Worm (Caenorhabditis elegans) whole organism, L4/young adult: ENCODE measurements around the gene snfc-5.

Experiments used
- W03F9.2 ChIP-seq: fragments of 150-350 bp; optimal IDR thresholded peaks from 2 replicates; lab custom pipeline; 2014; ENCODE audit warnings: missing biosample characterization, missing genetic modification characterization
- dao-5 ChIP-seq: sonication (generic microtip); optimal IDR thresholded peaks from 2 replicates; lab custom pipeline; 2016; ENCODE audit warnings: missing genotype, missing genetic modification characterization, moderate library complexity, missing compliant biosample characterization
- him-1 ChIP-seq: sonication (generic microtip); optimal IDR thresholded peaks from 2 replicates; lab custom pipeline; 2016; ENCODE audit warnings: missing genotype, missing genetic modification reagents, missing genetic modification characterization, missing compliant biosample characterization

Gene snfc-5

DNA sequence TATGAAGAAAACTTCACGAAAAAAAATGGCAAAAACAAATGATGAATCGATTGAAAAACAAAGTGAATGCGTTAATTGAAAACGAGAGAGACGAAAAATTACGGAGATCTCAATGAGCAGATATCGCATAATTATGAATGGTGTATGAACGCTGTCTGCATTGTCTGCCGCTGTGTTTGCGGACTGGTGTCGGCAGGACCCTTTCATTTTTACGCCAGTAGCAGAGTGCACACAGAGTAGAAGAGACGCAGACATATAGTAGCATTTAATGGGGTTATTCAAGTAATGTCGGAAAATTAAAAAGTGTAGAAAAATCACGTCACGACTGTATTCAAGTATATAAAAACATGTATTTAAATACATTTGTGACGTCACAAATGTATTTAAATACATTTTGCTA lies 23.8 kb upstream of the snfc-5 start:
- no peak for TF ChIP-seq W03F9.2 (tag; lab: Kevin White, UChicago)
- TF ChIP-seq dao-5 (tag; lab: Kevin White, UChicago) = no peak
- TF ChIP-seq him-1 (tag; lab: Kevin White, UChicago) = no peak

DNA sequence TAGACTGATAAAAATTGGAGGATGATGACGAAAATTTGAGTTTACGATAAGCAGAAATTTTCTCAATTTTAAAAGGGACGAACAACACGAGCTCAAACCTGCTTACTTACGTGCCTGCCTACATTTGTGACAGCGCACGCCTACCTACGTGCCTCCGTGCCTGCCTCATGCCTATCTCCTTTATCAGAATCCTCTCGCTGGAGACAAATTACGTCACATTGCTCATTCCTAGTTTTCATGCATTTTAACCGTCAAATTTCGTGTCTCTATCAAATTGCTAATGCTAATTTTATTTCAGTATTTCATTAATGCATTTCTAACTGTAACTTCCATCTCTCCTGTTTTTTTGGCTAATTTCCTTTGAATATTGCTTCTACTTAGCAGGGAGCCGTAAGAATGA lies 23.2 kb upstream of the snfc-5 start, which contains the start of gene pals-27:
Gene pals-27 (plus strand): TSS at position 301 of the 400 bp plus-strand sequence.
- TF ChIP-seq him-1 (tag; lab: Kevin White, UChicago) (no peak), W03F9.2 (tag; lab: Kevin White, UChicago) (no peak), dao-5 (tag; lab: Kevin White, UChicago) (no peak)

DNA sequence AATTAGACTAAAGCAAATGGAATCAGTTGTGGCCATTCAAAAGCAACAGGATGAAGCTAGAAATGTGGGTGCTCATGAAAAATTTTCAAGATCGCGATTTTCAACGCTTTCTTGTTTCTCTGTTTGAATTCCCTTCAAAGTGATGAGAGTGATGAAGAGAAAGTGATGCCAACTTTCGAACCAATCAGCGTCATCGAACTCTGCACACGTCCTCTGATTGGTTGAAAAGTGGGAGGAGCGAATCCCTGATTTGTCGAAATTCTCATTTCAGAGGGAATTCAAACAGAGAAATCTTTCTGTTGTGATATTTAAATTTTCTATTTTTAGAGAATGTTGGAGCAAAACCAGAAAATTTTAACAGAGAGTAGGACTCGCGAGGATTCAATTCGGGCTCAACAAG lies 22.5 kb upstream of the snfc-5 start:
- TF ChIP-seq dao-5 (tag; lab: Kevin White, UChicago) = no peak
- TF ChIP-seq him-1 (tag; lab: Kevin White, UChicago) = no peak
- no peak for TF ChIP-seq W03F9.2 (tag; lab: Kevin White, UChicago)

DNA sequence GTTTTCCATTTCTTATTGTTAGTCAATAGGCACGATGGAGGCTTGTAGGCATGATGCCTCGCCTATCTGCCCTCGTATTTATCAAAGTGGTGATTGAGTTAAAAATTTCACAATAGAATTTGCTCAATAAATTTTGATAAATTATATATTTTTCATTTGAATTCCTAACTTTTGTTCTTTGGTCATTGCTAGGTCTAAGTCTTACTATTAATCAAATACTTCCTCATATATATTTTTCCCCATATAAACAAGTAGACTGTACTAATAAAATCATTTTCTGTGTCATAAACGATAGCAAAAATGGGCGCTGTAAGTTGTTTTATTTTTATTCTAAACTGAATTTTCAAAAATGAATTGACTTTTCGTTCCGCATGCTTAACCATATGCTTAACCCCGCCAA lies 20.1 kb upstream of the snfc-5 start, which contains the start of gene pals-28:
Gene pals-28 (plus strand): TSS at position 301 of the 400 bp plus-strand sequence.
- TF ChIP-seq dao-5 (tag; lab: Kevin White, UChicago) (no peak), W03F9.2 (tag; lab: Kevin White, UChicago) (no peak), him-1 (tag; lab: Kevin White, UChicago) (no peak)

DNA sequence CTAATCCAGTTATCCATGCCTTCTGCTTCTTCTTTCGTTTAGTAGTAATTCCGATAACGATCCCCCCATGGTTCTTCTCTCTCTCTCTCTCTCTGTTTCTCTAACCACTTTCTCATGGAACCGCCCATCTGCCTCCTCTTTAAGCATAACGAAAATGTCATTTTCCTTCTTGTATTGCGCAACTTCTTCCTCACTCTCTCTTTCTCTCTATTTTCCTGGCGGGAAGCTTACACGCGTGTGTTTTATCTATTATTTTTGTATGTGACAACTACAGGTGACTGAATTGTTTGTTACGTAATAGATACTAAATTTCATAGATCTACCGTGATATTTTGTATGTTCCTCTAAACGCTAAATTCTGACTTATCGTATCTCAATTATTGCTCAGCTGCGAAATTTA lies 14.2 kb upstream of the snfc-5 start:
- TF ChIP-seq W03F9.2 (tag; lab: Kevin White, UChicago) = no peak
- TF ChIP-seq dao-5 (tag; lab: Kevin White, UChicago) = no peak
- TF ChIP-seq him-1 (tag; lab: Kevin White, UChicago) = no peak

DNA sequence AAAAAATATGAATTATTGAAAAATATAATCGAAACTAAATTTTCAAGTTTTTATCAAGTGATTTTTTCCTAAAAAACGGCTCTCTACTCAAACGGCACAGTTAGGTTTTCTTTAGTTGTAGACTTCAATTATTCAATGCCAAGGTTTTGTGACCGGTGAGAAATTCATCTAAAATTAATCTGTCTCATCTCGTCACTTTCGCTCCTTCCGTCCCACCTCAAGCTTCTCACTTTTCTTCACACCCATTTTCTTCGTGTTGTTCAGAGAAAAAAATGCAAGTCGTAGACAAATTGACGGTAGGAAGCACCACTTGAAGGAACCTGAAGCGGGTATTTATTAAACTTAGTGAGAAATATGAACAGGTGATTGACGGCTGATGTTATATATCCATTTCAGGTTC lies 13.3 kb upstream of the snfc-5 start:
- TF ChIP-seq dao-5 (tag; lab: Kevin White, UChicago) (no peak), W03F9.2 (tag; lab: Kevin White, UChicago) (no peak), him-1 (tag; lab: Kevin White, UChicago) (no peak)

DNA sequence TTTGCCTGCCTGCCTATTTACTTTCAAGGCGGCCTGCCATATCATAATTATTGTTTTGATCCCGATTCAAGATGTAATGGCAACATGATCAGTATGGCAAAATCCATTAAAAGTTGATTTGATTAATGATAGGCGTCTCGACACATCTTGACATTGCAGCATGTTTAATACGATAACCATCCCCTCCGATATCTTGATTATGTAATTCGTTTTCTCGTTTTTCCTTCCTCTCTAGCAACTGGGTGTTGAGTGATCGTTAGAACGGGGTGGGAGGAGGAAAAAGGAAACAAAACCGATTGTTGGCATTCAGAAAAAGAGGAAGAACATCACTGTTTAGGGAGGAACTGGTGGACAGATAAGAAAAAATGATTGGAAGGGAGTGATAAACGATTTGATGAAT lies 12.6 kb upstream of the snfc-5 start:
- TF ChIP-seq W03F9.2 (tag; lab: Kevin White, UChicago) (no peak), him-1 (tag; lab: Kevin White, UChicago) (no peak), dao-5 (tag; lab: Kevin White, UChicago) (no peak)

DNA sequence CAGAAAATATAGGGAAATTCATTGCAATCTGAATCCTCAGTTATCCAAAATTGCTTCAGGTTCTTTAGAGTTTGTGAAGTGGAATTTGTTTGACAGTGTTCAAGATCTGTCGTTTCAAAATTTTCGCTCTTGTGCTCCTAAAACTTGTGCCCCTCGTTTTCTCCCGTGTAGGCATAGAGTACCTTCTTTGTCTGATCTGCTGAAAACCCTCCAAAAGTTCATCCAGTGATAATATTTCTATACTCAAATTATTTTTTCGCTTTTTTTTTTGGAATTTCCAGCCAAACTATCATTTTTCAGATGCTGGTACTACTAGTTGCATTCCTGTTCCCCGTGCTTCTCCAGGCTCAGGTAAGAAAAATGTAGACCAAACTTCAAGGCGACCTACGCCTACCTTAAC lies 10.1 kb upstream of the snfc-5 start, which contains the start of gene R07E5.4:
Gene R07E5.4 (plus strand): TSS at position 301 of the 400 bp plus-strand sequence.
- TF ChIP-seq him-1 (tag; lab: Kevin White, UChicago) (no peak), W03F9.2 (tag; lab: Kevin White, UChicago) (no peak), dao-5 (tag; lab: Kevin White, UChicago) (no peak)

DNA sequence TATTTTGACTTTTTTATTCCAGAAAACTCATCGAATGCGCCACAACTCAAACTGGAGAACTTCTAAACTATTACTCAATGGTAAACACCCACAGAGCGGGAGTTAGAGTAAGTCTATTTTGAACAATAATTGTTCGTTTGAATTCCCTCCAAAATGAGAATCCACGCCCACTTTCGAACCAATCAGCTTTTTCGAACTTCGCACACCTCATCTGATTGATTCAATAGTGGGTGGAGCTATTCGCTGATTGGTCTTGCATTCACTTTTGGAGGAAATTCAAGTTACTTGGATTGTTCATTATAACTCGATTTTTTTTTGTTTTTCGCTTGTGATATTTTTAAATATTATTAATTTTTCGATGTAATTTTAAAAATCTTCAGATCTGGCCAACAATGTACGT lies 8.7 kb upstream of the snfc-5 start:
- TF ChIP-seq W03F9.2 (tag; lab: Kevin White, UChicago) = no peak
- no peak for TF ChIP-seq dao-5 (tag; lab: Kevin White, UChicago)
- no peak for TF ChIP-seq him-1 (tag; lab: Kevin White, UChicago)

DNA sequence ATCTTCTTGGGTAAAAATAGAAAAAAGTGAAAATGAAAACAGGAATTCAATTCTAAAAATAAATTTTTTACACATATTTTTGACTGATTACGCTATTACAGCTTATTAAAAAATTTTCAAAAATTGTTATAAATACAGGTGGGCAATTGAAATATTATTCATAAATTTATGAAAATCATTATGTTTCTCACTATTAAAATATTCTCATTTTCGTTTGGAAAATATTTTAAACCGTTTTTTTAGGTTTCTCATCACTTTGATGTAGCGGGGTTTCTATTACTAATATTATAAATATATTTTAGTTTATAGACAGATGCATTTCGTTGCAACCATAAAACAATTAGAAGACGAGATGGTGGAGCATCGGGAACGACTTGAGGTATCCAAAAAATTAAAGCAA lies 7.5 kb upstream of the snfc-5 start, which contains the start of gene R07E5.5:
Gene R07E5.5 (plus strand): TSS at position 301 of the 400 bp plus-strand sequence.
- TF ChIP-seq him-1 (tag; lab: Kevin White, UChicago) (no peak), dao-5 (tag; lab: Kevin White, UChicago) (no peak), W03F9.2 (tag; lab: Kevin White, UChicago) (no peak)

DNA sequence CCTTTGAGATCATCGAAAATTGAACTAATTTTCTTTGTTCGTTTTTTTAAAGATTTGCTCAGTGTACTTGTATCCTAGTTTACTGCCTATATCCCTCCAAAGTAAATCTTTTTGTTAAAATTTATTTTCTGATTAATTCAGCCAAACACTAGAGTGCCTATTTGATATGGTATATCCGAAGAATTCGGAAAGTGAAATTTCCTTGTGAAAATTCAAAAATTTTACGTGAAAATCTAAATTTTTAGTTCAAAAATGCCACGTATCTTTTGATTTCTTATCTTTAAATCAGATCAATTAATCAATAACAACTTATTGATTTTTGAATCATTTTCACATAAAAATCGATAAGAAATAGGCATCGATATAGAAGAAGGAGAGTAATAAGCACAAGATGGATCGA lies 6.1 kb upstream of the snfc-5 start, which contains the start of gene R07E5.6:
Gene R07E5.6 (plus strand): TSS at position 301 of the 400 bp plus-strand sequence.
- TF ChIP-seq W03F9.2 (tag; lab: Kevin White, UChicago) (no peak), him-1 (tag; lab: Kevin White, UChicago) (no peak), dao-5 (tag; lab: Kevin White, UChicago) (no peak)

DNA sequence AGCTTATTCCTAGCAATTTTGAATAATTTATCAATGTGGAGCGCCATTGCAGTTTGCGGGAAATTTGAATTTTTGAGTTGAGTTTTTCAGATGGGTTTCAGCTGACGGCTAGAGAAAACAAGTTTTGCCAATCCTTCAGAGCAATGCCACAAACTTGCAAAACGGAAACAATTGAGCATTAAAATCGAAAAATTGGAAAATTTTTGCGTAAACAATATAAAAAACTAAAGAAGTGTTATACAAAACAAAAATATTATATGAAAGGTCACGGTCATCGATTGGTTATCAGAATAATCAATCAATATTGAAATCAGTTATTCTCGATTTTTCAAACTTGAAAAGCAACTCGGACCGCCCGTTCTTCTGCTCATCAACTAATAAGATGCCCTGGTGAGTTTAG lies 3.4 kb upstream of the snfc-5 start, which contains the start of gene R07E5.15:
Gene R07E5.15 (plus strand): TSS at position 301 of the 400 bp plus-strand sequence.
- TF ChIP-seq dao-5 (tag; lab: Kevin White, UChicago) (no peak), W03F9.2 (tag; lab: Kevin White, UChicago) (no peak), him-1 (tag; lab: Kevin White, UChicago) (no peak)

DNA sequence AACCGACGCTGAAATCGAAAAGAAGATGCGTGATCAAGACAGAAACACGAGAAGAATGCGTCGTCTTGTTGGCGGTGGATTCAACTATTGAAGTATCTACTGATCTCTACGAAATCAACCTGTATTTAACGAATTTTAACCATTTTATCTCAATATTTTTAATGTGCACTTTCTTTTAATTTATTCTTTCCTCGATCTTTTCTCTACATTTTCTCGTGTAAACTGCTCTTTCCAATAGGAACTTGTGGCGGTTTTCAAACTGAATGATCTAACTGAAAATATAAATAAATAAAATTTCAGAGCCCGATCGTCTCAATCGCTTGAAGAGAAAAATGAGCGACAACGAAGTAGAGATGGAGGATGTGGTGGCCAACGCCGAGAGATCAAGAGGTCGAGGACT lies 1.4 kb downstream of the snfc-5 start, which contains the start of gene rnp-4:
Gene rnp-4 (plus strand): TSS at position 301 of the 400 bp plus-strand sequence.
- TF ChIP-seq him-1 (tag; lab: Kevin White, UChicago) (no peak), W03F9.2 (tag; lab: Kevin White, UChicago) (no peak), dao-5 (tag; lab: Kevin White, UChicago) (no peak)

DNA sequence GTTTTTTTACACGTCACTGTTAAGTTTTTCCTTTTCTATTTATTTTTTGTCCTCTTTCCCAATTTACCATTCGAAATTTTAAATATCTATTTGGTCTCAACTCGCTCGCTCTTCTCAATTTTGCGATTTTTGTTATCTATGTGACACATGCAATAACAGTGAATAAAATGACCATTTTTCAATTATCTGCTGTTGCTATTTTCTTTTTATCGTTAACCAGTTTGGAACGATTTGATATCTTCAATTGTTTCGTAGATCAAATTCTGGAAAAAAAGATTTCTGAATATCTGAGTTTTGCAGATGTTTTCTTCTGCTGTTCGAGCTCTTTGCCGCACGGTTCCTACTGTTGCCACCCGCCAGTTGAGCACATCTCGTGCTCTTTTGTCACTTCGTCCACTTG lies 2.6 kb downstream of the snfc-5 start, which contains the start of gene prdx-3:
Gene prdx-3 (plus strand): TSS at position 301 of the 400 bp plus-strand sequence.
- no peak for TF ChIP-seq dao-5 (tag; lab: Kevin White, UChicago)
- no peak for TF ChIP-seq him-1 (tag; lab: Kevin White, UChicago)
- TF ChIP-seq W03F9.2 (tag; lab: Kevin White, UChicago) = no peak
